Worm (Caenorhabditis elegans): ENCODE measurements around the gene C29F5.1.
A peak's percentile ranks its signal among the peaks of the same experiment; 100 is the strongest.

C29F5.1 gene

ce11 chrII:6331222-6331830 is 28.0 kb downstream of the C29F5.1 start, which contains the start of gene set-4 (continued):
- TF ChIP-seq nhr-84 (tag; optimal IDR thresholded peaks at IDR 0.05) (no peak), Y116A8C.19 (tag; optimal IDR thresholded peaks at IDR 0.05; ENCODE audit: borderline replicate concordance) (no peak), sox-4 (tag; optimal IDR thresholded peaks at IDR 0.05) (peak; percentile 83), lin-14 (GFP tag; optimal IDR thresholded peaks at IDR 0.05) (peak; percentile 98), pqm-1 (tag; optimal IDR thresholded peaks at IDR 0.05) (no peak), dsc-1 (tag; optimal IDR thresholded peaks at IDR 0.05) (peak; percentile 95), snu-23 (GFP tag; optimal IDR thresholded peaks at IDR 0.05) (peak; percentile 97), lsy-2 (tag; optimal IDR thresholded peaks at IDR 0.05) (peak; percentile 94 to 95), nhr-77 (tag; optimal IDR thresholded peaks at IDR 0.05) (peak; percentile 92), aha-1 (tag; optimal IDR thresholded peaks at IDR 0.05) (peak; percentile 81), unc-98 (GFP tag; IDR thresholded peaks at IDR 0.05) (no peak), zag-1 (tag; optimal IDR thresholded peaks at IDR 0.05) (no peak), nhr-11 (tag; optimal IDR thresholded peaks at IDR 0.05) (peak; percentile 71), nhr-90 (tag; optimal IDR thresholded peaks at IDR 0.05; ENCODE audit: poor library complexity) (peak; percentile 93), efl-3 (GFP tag; optimal IDR thresholded peaks at IDR 0.05) (no peak), rnt-1 (tag; optimal IDR thresholded peaks at IDR 0.05) (peak; percentile 96), ztf-4 (tag; optimal IDR thresholded peaks at IDR 0.05) (peak; percentile 87), ama-1 (optimal IDR thresholded peaks at IDR 0.05) (peak; percentile 32), mef-2 (tag; optimal IDR thresholded peaks at IDR 0.05) (peak; percentile 71), nhr-237 (tag; optimal IDR thresholded peaks at IDR 0.05) (peak; percentile 60), ceh-90 (tag; optimal IDR thresholded peaks at IDR 0.05) (no peak), egl-27 (tag; optimal IDR thresholded peaks at IDR 0.05) (peak; percentile 46 to 64), nhr-85 (tag) (peak; percentile 97), tbx-2 (tag; optimal IDR thresholded peaks at IDR 0.05) (peak; percentile 95), sptf-1 (tag; optimal IDR thresholded peaks at IDR 0.05) (no peak), nhr-47 (tag; optimal IDR thresholded peaks at IDR 0.05) (peak; percentile 96), fkh-10 (GFP tag; optimal IDR thresholded peaks at IDR 0.05) (peak; percentile 91), egl-13 (tag; optimal IDR thresholded peaks at IDR 0.05) (peak; percentile 92), sup-37 (GFP tag; optimal IDR thresholded peaks at IDR 0.05) (peak; percentile 71), grh-1 (GFP tag; IDR thresholded peaks at IDR 0.05) (peak; percentile 84), lin-15B (tag; optimal IDR thresholded peaks at IDR 0.05) (peak; percentile 76), lin-39 (tag; optimal IDR thresholded peaks at IDR 0.05) (peak; percentile 74), jun-1 (tag; optimal IDR thresholded peaks at IDR 0.05) (peak; percentile 90), swsn-7 (tag; optimal IDR thresholded peaks at IDR 0.05) (peak; percentile 96)

DNA sequence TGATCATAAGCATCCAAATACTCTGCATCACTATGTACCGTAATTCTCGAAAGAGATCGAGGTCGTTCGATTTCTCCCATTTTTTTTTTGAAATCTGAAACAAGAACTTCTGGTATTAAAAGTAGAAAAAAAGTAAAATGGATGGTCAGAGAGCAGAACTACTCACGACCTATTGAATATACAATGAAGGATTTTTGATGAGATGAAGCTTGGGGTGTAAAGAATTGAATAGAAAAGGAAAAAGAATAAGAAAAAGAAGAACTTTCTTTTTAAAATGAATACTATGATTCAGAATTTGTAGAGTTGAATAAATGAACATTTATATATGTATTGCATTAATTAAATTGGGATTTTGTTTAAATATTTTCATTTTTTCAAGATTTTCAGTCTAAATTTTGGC is 30.6 kb downstream of the C29F5.1 start, which contains the start of gene ttc-39B:
Gene ttc-39B (minus strand): TSS at position 101 of the 400 bp plus-strand sequence.
- TF ChIP-seq snu-23 (GFP tag; optimal IDR thresholded peaks at IDR 0.05) (no peak), unc-86 (tag; optimal IDR thresholded peaks at IDR 0.05) (no peak), fkh-10 (GFP tag; optimal IDR thresholded peaks at IDR 0.05) (no peak), fos-1 (tag; optimal IDR thresholded peaks at IDR 0.05) (no peak), pqm-1 (tag; optimal IDR thresholded peaks at IDR 0.05) (no peak), unc-30 (tag; optimal IDR thresholded peaks at IDR 0.05) (no peak), vab-15 (tag; optimal IDR thresholded peaks at IDR 0.05) (no peak), mep-1 (tag; optimal IDR thresholded peaks at IDR 0.05) (no peak), skn-1 (tag; optimal IDR thresholded peaks at IDR 0.05) (no peak), efl-1 (optimal IDR thresholded peaks at IDR 0.05) (no peak), efl-1 (GFP tag; optimal IDR thresholded peaks at IDR 0.05 in 1 of 2) (no peak), hpl-2 (GFP tag; optimal IDR thresholded peaks at IDR 0.05) (no peak), egl-13 (tag; optimal IDR thresholded peaks at IDR 0.05) (no peak), F16B12.6 (tag; optimal IDR thresholded peaks at IDR 0.05) (no peak)

Data from whole organism, L1 larva.